Fruit fly (Drosophila melanogaster): Measurements from ENCODE around the gene msk.
A peak's percentile ranks its signal among the peaks of the same experiment; 100 is the strongest.

msk gene

dm6 chr3L:8110171-8110570 is 5.8 kb upstream of the msk start, which contains the start of gene Nulp1 (continued):
- TF ChIP-seq CG1602 (GFP tag; optimal IDR thresholded peaks at IDR 0.05) (no peak), CG31441 (GFP tag; IDR thresholded peaks at IDR 0.05) (no peak), CG14667 (GFP tag; IDR thresholded peaks at IDR 0.05) (no peak), CG5245 (GFP tag; optimal IDR thresholded peaks at IDR 0.05) (no peak), NK7.1 (GFP tag; optimal IDR thresholded peaks at IDR 0.05) (no peak), zen2 (GFP tag; IDR thresholded peaks at IDR 0.05; ENCODE audit: partially characterized antibody) (no peak), CG18599 (GFP tag; optimal IDR thresholded peaks at IDR 0.05) (no peak), CG12219 (GFP tag; optimal IDR thresholded peaks at IDR 0.05) (no peak), Atf3 (GFP tag; optimal IDR thresholded peaks at IDR 0.05) (no peak), Ets65A (GFP tag) (peak; percentile 94), dm (GFP tag; optimal IDR thresholded peaks at IDR 0.05) (peak; percentile 78), CG31224 (GFP tag; IDR thresholded peaks at IDR 0.05) (no peak), ERR (GFP tag; optimal IDR thresholded peaks at IDR 0.05) (no peak), CG1647 (GFP tag; optimal IDR thresholded peaks at IDR 0.05) (no peak), Sox102F (GFP tag; optimal IDR thresholded peaks at IDR 0.05) (no peak), cas (GFP tag; IDR thresholded peaks at IDR 0.05) (no peak), CG3726 (GFP tag; IDR thresholded peaks at IDR 0.05) (no peak), pan (optimal IDR thresholded peaks at IDR 0.05) (no peak), pan (GFP tag; optimal IDR thresholded peaks at IDR 0.05 in 1 of 2, IDR thresholded peaks at IDR 0.05 in 1 of 2) (no peak), ems (GFP tag; optimal IDR thresholded peaks at IDR 0.05) (no peak), PHDP (tag; optimal IDR thresholded peaks at IDR 0.05) (no peak), slp2 (GFP tag; optimal IDR thresholded peaks at IDR 0.05) (no peak), lola (GFP tag; optimal IDR thresholded peaks at IDR 0.05) (no peak), Dbx (GFP tag; IDR thresholded peaks at IDR 0.05) (no peak), Gug (GFP tag; IDR thresholded peaks at IDR 0.05) (no peak), ranshi (GFP tag; IDR thresholded peaks at IDR 0.05) (no peak), CG34224 (GFP tag; IDR thresholded peaks at IDR 0.05; ENCODE audit: partially characterized antibody) (no peak), ato (GFP tag; IDR thresholded peaks at IDR 0.05; ENCODE audit: partially characterized antibody) (no peak), mld (GFP tag; IDR thresholded peaks at IDR 0.05; ENCODE audit: partially characterized antibody) (no peak), Aef1 (GFP tag; IDR thresholded peaks at IDR 0.05) (no peak), vnd (GFP tag; IDR thresholded peaks at IDR 0.05; ENCODE audit: partially characterized antibody) (0 out of 3 replicates have a peak, but pooled peaks have one; percentile 15), CG9609 (GFP tag; optimal IDR thresholded peaks at IDR 0.05) (peak; percentile 27), Dll (GFP tag; IDR thresholded peaks at IDR 0.05; ENCODE audit: partially characterized antibody) (no peak), CG17186 (GFP tag; optimal IDR thresholded peaks at IDR 0.05) (no peak), Hand (GFP tag; optimal IDR thresholded peaks at IDR 0.05) (no peak), CG6813 (GFP tag; optimal IDR thresholded peaks at IDR 0.05) (no peak), hkb (optimal IDR thresholded peaks at IDR 0.05) (no peak), hkb (GFP tag; IDR thresholded peaks at IDR 0.05) (no peak), Dp (GFP tag; optimal IDR thresholded peaks at IDR 0.05) (peak; percentile 89), Dip3 (GFP tag; optimal IDR thresholded peaks at IDR 0.05) (peak; percentile 25), p53 (GFP tag; optimal IDR thresholded peaks at IDR 0.05) (no peak), CG30431 (GFP tag; optimal IDR thresholded peaks at IDR 0.05) (no peak), CG12744 (GFP tag; optimal IDR thresholded peaks at IDR 0.05) (no peak), chn (GFP tag; optimal IDR thresholded peaks at IDR 0.05) (no peak), CG12942 (GFP tag; optimal IDR thresholded peaks at IDR 0.05) (no peak), CG6272 (GFP tag; IDR thresholded peaks at IDR 0.05) (no peak), CG1233 (GFP tag; optimal IDR thresholded peaks at IDR 0.05) (peak; percentile 22), CG8359 (GFP tag; optimal IDR thresholded peaks at IDR 0.05; ENCODE audit: borderline replicate concordance) (no peak), Hey (tag; optimal IDR thresholded peaks at IDR 0.05) (no peak), sima (GFP tag; optimal IDR thresholded peaks at IDR 0.05) (no peak), CG3281 (GFP tag; optimal IDR thresholded peaks at IDR 0.05) (no peak), Max (GFP tag; optimal IDR thresholded peaks at IDR 0.05) (peak; percentile 37)

Measured in whole organism, embryonic.